Fruit fly (Drosophila melanogaster): Measurements from ENCODE around the gene CG3402.

CG3402 gene

DNA sequence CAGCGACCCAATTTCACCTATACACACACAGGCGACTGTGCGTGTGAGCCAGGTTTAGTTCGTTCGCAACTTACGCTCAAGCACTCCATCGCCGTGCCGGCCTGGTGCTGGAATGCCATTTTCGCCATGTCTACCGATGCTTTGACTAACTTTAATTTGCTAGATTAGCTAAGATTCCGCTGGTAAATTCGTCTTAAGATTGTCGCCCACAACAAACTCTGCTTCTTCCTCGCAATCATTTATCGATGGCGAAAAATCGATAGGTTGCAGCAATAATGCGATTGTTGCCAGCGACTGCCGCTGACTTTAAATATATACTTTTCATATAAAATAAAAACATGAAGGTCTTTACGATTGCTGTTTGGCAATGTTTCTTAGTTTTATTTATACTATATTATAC, at the start of gene CG3402:
CG3402 (minus strand) TSS at position 245 of the 400 bp plus-strand sequence.
- TF ChIP-seq EcR (GFP tag; optimal IDR thresholded peaks at IDR 0.05), result peak; percentile 19
- no peak for TF ChIP-seq CG4496 (GFP tag; IDR thresholded peaks at IDR 0.05)
- no peak for TF ChIP-seq rn (GFP tag; IDR thresholded peaks at IDR 0.05)

DNA sequence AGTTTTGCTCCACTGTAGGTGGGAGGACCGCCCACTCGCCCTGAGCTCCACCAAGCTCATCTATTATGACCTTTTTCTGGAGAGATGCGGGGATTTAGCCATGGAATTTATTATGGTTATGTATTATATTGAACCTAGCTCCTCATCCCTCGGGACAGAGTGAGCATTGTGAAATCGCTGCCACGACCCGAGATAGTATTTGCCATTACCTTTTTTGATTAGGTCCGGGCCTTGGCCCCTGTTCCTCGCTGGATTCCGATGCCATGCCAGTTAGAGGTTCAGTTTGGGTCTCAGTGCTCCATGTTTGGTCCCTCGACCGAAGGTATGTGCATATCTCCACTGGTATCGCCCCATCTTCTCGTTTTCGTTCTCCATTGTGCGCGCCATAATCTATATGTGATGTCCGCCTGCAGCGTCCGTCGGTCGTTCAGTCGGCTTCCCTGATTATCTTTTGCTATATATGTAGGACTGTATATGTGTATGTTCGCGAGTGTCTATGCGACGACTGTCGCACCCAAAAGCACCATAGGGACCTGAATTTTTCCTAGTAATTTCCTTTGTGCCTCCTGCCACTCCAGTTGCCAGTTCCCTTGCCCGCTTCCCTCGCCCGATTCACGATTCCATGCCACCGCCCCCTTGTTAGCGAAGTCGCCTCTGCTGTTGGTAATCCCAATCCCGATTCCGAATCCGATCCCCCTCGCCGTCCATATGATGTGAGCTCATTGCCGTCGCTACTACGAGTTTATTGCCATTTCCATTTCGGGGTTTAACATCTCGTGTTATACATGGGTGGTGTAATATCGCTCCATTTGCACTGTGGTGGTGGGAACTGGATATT, 49.3 kb upstream of the CG3402 start:
- TF ChIP-seq CG4496 (GFP tag; IDR thresholded peaks at IDR 0.05) (0 out of 3 replicates have a peak, but pooled peaks have one; percentile 9), D1 (tag; optimal IDR thresholded peaks at IDR 0.05) (no peak), EcR (GFP tag; optimal IDR thresholded peaks at IDR 0.05) (peak; percentile 73), fd96Ca (GFP tag; IDR thresholded peaks at IDR 0.05) (no peak)

DNA sequence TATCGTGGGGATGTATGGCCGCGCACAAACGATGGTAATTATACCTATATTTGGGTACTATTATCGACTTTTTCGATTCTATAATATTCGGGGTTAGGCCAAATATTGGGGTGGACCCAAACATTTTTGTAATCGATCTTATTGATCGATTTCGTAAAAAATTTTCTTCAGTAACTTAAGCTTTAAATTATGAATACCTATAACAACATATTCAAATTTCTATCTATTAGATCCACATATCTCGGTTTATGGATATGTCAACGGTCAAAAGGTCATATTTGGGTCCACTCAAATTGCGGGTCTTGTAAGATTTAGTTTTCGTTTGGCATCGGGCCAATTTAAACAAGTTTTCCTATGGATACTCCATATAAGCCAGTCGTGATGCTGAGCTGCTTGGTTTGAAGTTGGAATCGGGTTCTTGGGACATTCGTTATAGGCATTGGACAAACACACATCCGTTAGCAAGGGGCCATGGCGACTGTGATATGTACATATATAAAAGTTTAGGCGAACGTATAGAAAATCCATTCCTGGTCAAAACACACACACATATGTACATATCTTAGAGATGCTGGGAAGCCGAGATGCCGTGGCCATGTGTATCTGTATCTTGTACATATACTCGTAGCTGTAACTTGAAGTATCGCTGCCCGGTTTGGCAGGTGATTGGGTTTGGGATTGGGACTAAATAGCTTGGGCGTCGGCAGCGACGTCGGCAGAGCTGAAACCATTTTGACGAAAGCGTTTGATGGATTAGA, 47.7 kb upstream of the CG3402 start:
- TF ChIP-seq CG13204 (GFP tag; optimal IDR thresholded peaks at IDR 0.05) (no peak), D1 (tag; optimal IDR thresholded peaks at IDR 0.05) (no peak), Pif1B (GFP tag; optimal IDR thresholded peaks at IDR 0.05) (peak; percentile 23), Snoo (tag; optimal IDR thresholded peaks at IDR 0.05) (no peak), Ets98B (GFP tag; IDR thresholded peaks at IDR 0.05) (peak; percentile 59), CG10348 (GFP tag; IDR thresholded peaks at IDR 0.05) (no peak), CG34367 (tag; optimal IDR thresholded peaks at IDR 0.05) (peak; percentile 6), CG9948 (tag; optimal IDR thresholded peaks at IDR 0.05) (peak; percentile 26), fd96Ca (GFP tag; IDR thresholded peaks at IDR 0.05) (0 out of 3 replicates have a peak, but pooled peaks have one; percentile 12), CG4496 (GFP tag; IDR thresholded peaks at IDR 0.05) (peak; percentile 57; the same call in 2 of the 3 replicates), CG17806 (tag; optimal IDR thresholded peaks at IDR 0.05) (peak; percentile 38), CG14655 (GFP tag; optimal IDR thresholded peaks at IDR 0.05) (peak; percentile 46), CG8159 (tag; optimal IDR thresholded peaks at IDR 0.05) (peak; percentile 91), Pif1A (GFP tag; optimal IDR thresholded peaks at IDR 0.05) (peak; percentile 62), rn (GFP tag; IDR thresholded peaks at IDR 0.05) (no peak), EcR (GFP tag; optimal IDR thresholded peaks at IDR 0.05) (no peak), gl (tag; optimal IDR thresholded peaks at IDR 0.05) (no peak), CG12605 (GFP tag; IDR thresholded peaks at IDR 0.05) (peak; percentile 58), CG15710 (tag; optimal IDR thresholded peaks at IDR 0.05) (no peak), CG32121 (GFP tag; IDR thresholded peaks at IDR 0.05) (peak; percentile 25; the same call in 1 of the 2 replicates), CG8301 (tag; optimal IDR thresholded peaks at IDR 0.05) (peak; percentile 45)

DNA sequence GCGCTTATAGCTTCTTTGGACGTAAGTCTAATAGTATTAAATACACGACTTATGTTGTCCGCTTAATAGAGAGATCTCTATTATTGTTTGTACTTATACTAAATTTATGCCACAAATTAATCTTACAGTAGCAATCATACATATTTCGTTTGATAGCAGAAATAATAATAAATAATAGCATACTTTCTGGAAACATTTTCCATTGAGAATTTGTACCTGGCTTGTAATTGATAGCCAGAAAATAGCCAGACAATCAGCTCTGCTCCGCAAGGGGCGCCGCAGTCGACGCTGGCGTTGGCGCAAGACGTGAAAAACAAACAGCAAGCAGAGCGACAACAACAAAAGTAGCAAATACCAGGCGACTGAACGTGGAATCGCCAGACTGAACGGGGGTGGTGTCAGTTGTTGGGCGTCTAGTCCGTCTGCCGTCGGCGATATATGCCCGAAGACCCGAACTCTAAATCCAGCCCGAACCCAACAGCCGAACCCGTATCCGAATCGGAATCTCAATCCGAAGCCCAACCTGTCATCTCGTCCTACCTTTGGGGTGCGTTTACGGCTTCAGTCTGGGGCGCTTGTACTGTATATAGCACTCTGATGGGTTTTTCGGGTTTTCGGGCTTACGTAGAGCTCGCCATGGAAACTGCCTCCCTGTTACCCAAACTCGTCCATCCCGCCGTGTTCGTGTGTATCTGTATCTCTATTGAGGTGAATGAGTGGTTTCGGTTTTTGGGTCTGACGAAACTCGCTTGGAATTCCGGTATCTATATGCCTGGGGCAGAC, 46.9 kb upstream of the CG3402 start:
- TF ChIP-seq D1 (tag; optimal IDR thresholded peaks at IDR 0.05) (peak; percentile 48), Ets98B (GFP tag; IDR thresholded peaks at IDR 0.05) (peak; percentile 18; the same call in 1 of the 2 replicates), Pif1A (GFP tag; optimal IDR thresholded peaks at IDR 0.05) (peak; percentile 15), CG17806 (tag; optimal IDR thresholded peaks at IDR 0.05) (peak; percentile 42), CG9948 (tag; optimal IDR thresholded peaks at IDR 0.05) (peak; percentile 41), EcR (GFP tag; optimal IDR thresholded peaks at IDR 0.05) (peak; percentile 68), Snoo (tag; optimal IDR thresholded peaks at IDR 0.05) (peak; percentile 33), CG13204 (GFP tag; optimal IDR thresholded peaks at IDR 0.05) (peak; percentile 18), gl (tag; optimal IDR thresholded peaks at IDR 0.05) (no peak), CG14655 (GFP tag; optimal IDR thresholded peaks at IDR 0.05) (peak; percentile 74), CG10348 (GFP tag; IDR thresholded peaks at IDR 0.05) (no peak), fd96Ca (GFP tag; IDR thresholded peaks at IDR 0.05) (no peak), CG4496 (GFP tag; IDR thresholded peaks at IDR 0.05) (no peak), CG34367 (tag; optimal IDR thresholded peaks at IDR 0.05) (peak; percentile 61), CG8159 (tag; optimal IDR thresholded peaks at IDR 0.05) (peak; percentile 67), CG8301 (tag; optimal IDR thresholded peaks at IDR 0.05) (peak; percentile 47), rn (GFP tag; IDR thresholded peaks at IDR 0.05) (no peak), CG12605 (GFP tag; IDR thresholded peaks at IDR 0.05) (no peak), CG15710 (tag; optimal IDR thresholded peaks at IDR 0.05) (peak; percentile 60), CG32121 (GFP tag; IDR thresholded peaks at IDR 0.05) (no peak), Pif1B (GFP tag; optimal IDR thresholded peaks at IDR 0.05) (peak; percentile 33)

DNA sequence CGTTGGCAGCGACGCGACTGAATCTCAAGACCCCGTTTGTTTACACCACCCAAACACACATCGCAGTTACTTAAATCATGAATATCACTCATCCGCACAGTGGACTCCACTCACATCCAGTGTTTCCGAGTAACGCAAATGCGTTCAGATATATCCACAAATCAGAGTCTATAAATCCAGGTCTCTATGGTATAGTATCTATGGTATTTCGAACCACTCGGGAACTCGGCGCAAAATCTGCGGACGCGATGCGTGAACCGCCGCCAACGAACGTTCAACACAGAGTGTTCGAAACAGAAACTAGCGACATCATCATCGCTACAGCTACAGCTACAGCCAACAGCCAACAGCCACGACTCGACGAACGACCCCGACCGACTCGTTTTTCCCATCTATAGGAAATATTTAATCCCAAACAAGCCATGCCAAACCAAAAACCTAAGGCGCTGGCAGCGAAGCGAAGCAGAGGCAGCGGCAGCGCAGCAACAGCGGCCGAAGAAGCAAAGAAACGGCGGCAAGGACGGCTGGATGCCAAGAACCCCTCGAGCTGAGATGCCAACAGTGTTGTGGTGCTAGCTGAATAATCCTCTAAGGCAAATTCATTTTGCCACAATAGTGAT, 46.2 kb upstream of the CG3402 start, which contains the start of gene CG13894:
CG13894 (minus strand) TSS at position 397 of the 620 bp plus-strand sequence.
- TF ChIP-seq CG4496 (GFP tag; IDR thresholded peaks at IDR 0.05) (no peak), gl (tag; optimal IDR thresholded peaks at IDR 0.05) (no peak), CG32121 (GFP tag; IDR thresholded peaks at IDR 0.05) (no peak), Pif1A (GFP tag; optimal IDR thresholded peaks at IDR 0.05) (no peak), CG12605 (GFP tag; IDR thresholded peaks at IDR 0.05) (no peak), CG34367 (tag; optimal IDR thresholded peaks at IDR 0.05) (no peak), fd96Ca (GFP tag; IDR thresholded peaks at IDR 0.05) (no peak), CG13204 (GFP tag; optimal IDR thresholded peaks at IDR 0.05) (no peak), CG15710 (tag; optimal IDR thresholded peaks at IDR 0.05) (no peak), CG14655 (GFP tag; optimal IDR thresholded peaks at IDR 0.05) (no peak), D1 (tag; optimal IDR thresholded peaks at IDR 0.05) (no peak), CG17806 (tag; optimal IDR thresholded peaks at IDR 0.05) (no peak), CG8301 (tag; optimal IDR thresholded peaks at IDR 0.05) (no peak), Ets98B (GFP tag; IDR thresholded peaks at IDR 0.05) (no peak; the same call in 1 of the 2 replicates), Snoo (tag; optimal IDR thresholded peaks at IDR 0.05) (no peak), EcR (GFP tag; optimal IDR thresholded peaks at IDR 0.05) (no peak), CG10348 (GFP tag; IDR thresholded peaks at IDR 0.05) (no peak), CG9948 (tag; optimal IDR thresholded peaks at IDR 0.05) (no peak), Pif1B (GFP tag; optimal IDR thresholded peaks at IDR 0.05) (no peak), rn (GFP tag; IDR thresholded peaks at IDR 0.05) (no peak)
